Fruit fly (Drosophila melanogaster) whole organism: ENCODE results near the gene CG16865.

Experiments
- CG8478 ChIP-seq: fragments of >200 bp; optimal IDR thresholded peaks from 2 replicates; lab custom pipeline; 2018; ENCODE audit warnings: inconsistent platforms
- EcR ChIP-seq, 2 experiments: fragments of >200 bp; optimal IDR thresholded peaks; 2 replicates each; lab custom pipeline; 2017; ENCODE audit warnings: missing biosample characterization in 2 of 2, missing genetic modification characterization in 2 of 2, missing genetic modification reagents in 2 of 2
- pan ChIP-seq: fragments of >200 bp; optimal IDR thresholded peaks from 2 replicates; lab custom pipeline; 2017
- psq ChIP-seq: fragments of >200 bp; optimal IDR thresholded peaks from 2 replicates; lab custom pipeline; 2017
- usp ChIP-seq: fragments of >200 bp; optimal IDR thresholded peaks from 2 replicates; lab custom pipeline; 2017; ENCODE audit warnings: missing biosample characterization, missing genetic modification characterization, mixed read lengths

DNA sequence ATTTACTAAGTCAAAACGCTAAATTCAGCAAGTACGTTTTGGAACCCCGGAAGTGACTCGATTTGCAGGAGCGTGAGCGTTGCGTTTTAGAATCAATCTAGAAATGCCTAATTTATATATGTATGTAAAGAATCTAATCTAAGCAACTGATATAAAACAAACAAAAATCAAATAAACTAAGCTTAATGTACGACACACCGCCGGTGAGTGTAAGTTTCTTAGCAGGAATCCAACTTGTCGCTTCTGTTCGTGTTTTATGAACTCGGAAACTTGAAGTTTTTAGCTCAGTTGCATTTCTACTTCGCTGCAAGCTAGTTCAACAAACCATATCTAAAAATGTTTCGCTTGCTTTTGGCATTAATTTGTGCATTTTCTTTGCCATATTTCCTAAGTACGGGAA, 37.6 kb upstream of the CG16865 start, which contains the start of gene CG43376:
- TF ChIP-seq CG8478 (no peak), usp (GFP tag; lab: Kevin White, UChicago) (no peak), EcR (GFP tag; optimal IDR thresholded peaks at IDR 0.05; lab: Kevin White, UChicago) (no peak), pan (lab: Kevin White, UChicago) (no peak), psq (lab: Kevin White, UChicago) (no peak)
